Worm (Caenorhabditis elegans) whole organism, L1 larva: ENCODE results near the gene Y39A1A.2.

ENCODE experiments used
- C04F5.9 ChIP-seq: sonication (generic microtip); optimal IDR thresholded peaks from 2 replicates; lab custom pipeline; 2016; ENCODE audit warnings: missing genetic modification characterization, missing compliant biosample characterization
- C16A3.4 ChIP-seq: fragments of 150-350 bp; optimal IDR thresholded peaks from 2 replicates; lab custom pipeline; 2014; ENCODE audit warnings: missing biosample characterization, missing genetic modification characterization
- C34B4.2 ChIP-seq: sonication (generic microtip); optimal IDR thresholded peaks from 2 replicates; lab custom pipeline; 2017; ENCODE audit warnings: mild to moderate bottlenecking, missing genetic modification characterization, missing compliant biosample characterization
- aha-1 ChIP-seq: fragments of 150-350 bp; optimal IDR thresholded peaks from 2 replicates; lab custom pipeline; 2014; ENCODE audit warnings: missing biosample characterization, missing genetic modification characterization
- alr-1 ChIP-seq: fragments of 200-800 bp; sonication (Bioruptor generic); optimal IDR thresholded peaks from 2 replicates; lab custom pipeline; 2018; ENCODE audit warnings: borderline replicate concordance, mild to moderate bottlenecking, missing genetic modification characterization, missing compliant biosample characterization
- ama-1 ChIP-seq: fragments of 150-350 bp; optimal IDR thresholded peaks from 2 replicates; lab custom pipeline; 2014
- blmp-1 ChIP-seq: fragments of 150-350 bp; optimal IDR thresholded peaks from 2 replicates; lab custom pipeline; 2014; ENCODE audit warnings: missing biosample characterization, missing genetic modification characterization
- ceh-63 ChIP-seq: fragments of 200-800 bp; sonication (Bioruptor generic); optimal IDR thresholded peaks from 2 replicates; lab custom pipeline; 2018; ENCODE audit warnings: mild to moderate bottlenecking, missing genetic modification characterization, missing compliant biosample characterization
- ceh-8 ChIP-seq: fragments of 200-800 bp; sonication (Bioruptor generic); optimal IDR thresholded peaks from 2 replicates; lab custom pipeline; 2018; ENCODE audit warnings: mild to moderate bottlenecking, missing genetic modification characterization, moderate library complexity, missing compliant biosample characterization
- ceh-88 ChIP-seq: fragments of 200-800 bp; sonication (Bioruptor generic); IDR thresholded peaks from 2 replicates; pipeline ENCODE4 v1.3.6; 2022; ENCODE audit warnings: missing genetic modification characterization, missing compliant biosample characterization
- ceh-90 ChIP-seq: sonication (generic microtip); optimal IDR thresholded peaks from 2 replicates; lab custom pipeline; 2016; ENCODE audit warnings: missing genetic modification characterization, missing compliant biosample characterization
- dpl-1 ChIP-seq, 3 experiments: fragments of 150-350 bp in 2 of 3; sonication (generic microtip) in 1 of 3; optimal IDR thresholded peaks; 2 replicates each; lab custom pipeline; 2014 to 2017; ENCODE audit warnings: missing biosample characterization in 3 of 3, missing genetic modification characterization in 3 of 3, missing genetic modification reagents in 3 of 3
- dsc-1 ChIP-seq: sonication (generic microtip); optimal IDR thresholded peaks from 2 replicates; lab custom pipeline; 2016; ENCODE audit warnings: mild to moderate bottlenecking, missing genetic modification characterization, missing compliant biosample characterization
- efl-1 ChIP-seq, 4 experiments: fragments of 150-350 bp; optimal IDR thresholded peaks in 3 of 4; peaks in 1 of 4; 1 replicate in 1 of 4; 2 replicates in 3 of 4; lab custom pipeline; 2014; ENCODE audit warnings: missing biosample characterization in 2 of 4, missing genetic modification characterization in 2 of 4, missing genetic modification reagents in 2 of 4
- efl-3 ChIP-seq: fragments of 200-800 bp; sonication (Bioruptor generic); optimal IDR thresholded peaks from 2 replicates; lab custom pipeline; 2018; ENCODE audit warnings: mild to moderate bottlenecking, missing genetic modification characterization, missing compliant biosample characterization
- egl-13 ChIP-seq: sonication (generic microtip); optimal IDR thresholded peaks from 2 replicates; lab custom pipeline; 2016; ENCODE audit warnings: missing genotype, missing genetic modification reagents, missing genetic modification characterization, missing compliant biosample characterization
- elt-2 ChIP-seq: sonication (generic microtip); optimal IDR thresholded peaks from 2 replicates; lab custom pipeline; 2016; ENCODE audit warnings: missing genetic modification characterization, mild to moderate bottlenecking, inconsistent platforms, missing compliant biosample characterization, missing genetic modification reagents
- elt-3 ChIP-seq, 6 experiments: fragments of 150-350 bp in 1 of 6; sonication (generic microtip); optimal IDR thresholded peaks; 2 replicates each; lab custom pipeline; 2017 to 2018; ENCODE audit warnings: missing biosample characterization in 6 of 6, missing genetic modification characterization in 6 of 6, inconsistent platforms in 1 of 6
- ets-5 ChIP-seq: fragments of 200-800 bp; sonication (Bioruptor generic); IDR thresholded peaks from 2 replicates; pipeline ENCODE4 v1.3.6; 2022; ENCODE audit warnings: missing genetic modification characterization, missing compliant biosample characterization
- lin-13 ChIP-seq: fragments of 150-350 bp; optimal IDR thresholded peaks from 2 replicates; lab custom pipeline; 2014; ENCODE audit warnings: missing biosample characterization, missing genetic modification reagents, missing genetic modification characterization
- lin-15B ChIP-seq: fragments of 150-350 bp; sonication (generic microtip); optimal IDR thresholded peaks from 3 replicates; lab custom pipeline; 2014; ENCODE audit warnings: missing biosample characterization, missing genetic modification characterization
- lin-35 ChIP-seq, 2 experiments: fragments of 150-350 bp; optimal IDR thresholded peaks; 2 replicates each; lab custom pipeline; 2014; ENCODE audit warnings: missing biosample characterization in 2 of 2, missing genetic modification characterization in 2 of 2, missing genetic modification reagents in 2 of 2
- lir-3 ChIP-seq: sonication (generic microtip); optimal IDR thresholded peaks from 2 replicates; lab custom pipeline; 2016; ENCODE audit warnings: mild to moderate bottlenecking, missing genetic modification characterization, moderate library complexity, missing compliant biosample characterization; ENCODE audit not compliant: poor library complexity
- mab-9 ChIP-seq: fragments of 200-800 bp; sonication (Bioruptor generic); IDR thresholded peaks from 2 replicates; pipeline ENCODE4 v1.3.6; 2022; ENCODE audit warnings: missing genetic modification reagents, missing genetic modification characterization, missing compliant biosample characterization
- mdl-1 ChIP-seq, 2 experiments: fragments of 150-350 bp; optimal IDR thresholded peaks; 2 replicates each; lab custom pipeline; 2014 to 2017; ENCODE audit warnings: missing biosample characterization in 2 of 2, missing genetic modification characterization in 2 of 2, inconsistent platforms in 1 of 2
- nhr-11 ChIP-seq: fragments of 150-350 bp; optimal IDR thresholded peaks from 2 replicates; lab custom pipeline; 2014; ENCODE audit warnings: missing biosample characterization, missing genetic modification characterization
- nhr-12 ChIP-seq: sonication (generic microtip); optimal IDR thresholded peaks from 2 replicates; lab custom pipeline; 2017; ENCODE audit warnings: missing biosample characterization, missing genetic modification characterization
- nhr-19 ChIP-seq: fragments of 200-800 bp; sonication (Bioruptor generic); conservative IDR thresholded peaks from 2 replicates; pipeline ENCODE4 v1.3.6; 2022; ENCODE audit warnings: missing genetic modification characterization, missing compliant biosample characterization
- nhr-20 ChIP-seq: sonication (generic microtip); optimal IDR thresholded peaks from 2 replicates; lab custom pipeline; 2016; ENCODE audit warnings: mild to moderate bottlenecking, missing genetic modification characterization, missing compliant biosample characterization
- nhr-47 ChIP-seq: sonication (generic microtip); optimal IDR thresholded peaks from 2 replicates; lab custom pipeline; 2016; ENCODE audit warnings: mild to moderate bottlenecking, missing genetic modification characterization, moderate library complexity, missing compliant biosample characterization
- nhr-71 ChIP-seq: sonication (generic microtip); optimal IDR thresholded peaks from 2 replicates; lab custom pipeline; 2016; ENCODE audit warnings: mild to moderate bottlenecking, missing genetic modification characterization, moderate library complexity, missing compliant biosample characterization
- nhr-84 ChIP-seq: sonication (generic microtip); optimal IDR thresholded peaks from 2 replicates; lab custom pipeline; 2017; ENCODE audit warnings: missing biosample characterization, missing genetic modification characterization
- nhr-85 ChIP-seq: sonication (generic microtip); peaks from one replicate; lab custom pipeline; 2016; ENCODE audit warnings: missing genetic modification characterization, inconsistent platforms, missing compliant biosample characterization
- pag-3 ChIP-seq: sonication (generic microtip); optimal IDR thresholded peaks from 2 replicates; lab custom pipeline; 2017; ENCODE audit warnings: missing genetic modification characterization, mild to moderate bottlenecking, missing compliant biosample characterization, antibody characterized with exemption, borderline replicate concordance; ENCODE audit not compliant: insufficient read depth
- pax-3 ChIP-seq: fragments of 200-800 bp; sonication (Bioruptor generic); optimal IDR thresholded peaks from 2 replicates; lab custom pipeline; 2018; ENCODE audit warnings: mild to moderate bottlenecking, missing genetic modification characterization, moderate library complexity, missing compliant biosample characterization
- pqm-1 ChIP-seq: sonication (generic microtip); optimal IDR thresholded peaks from 3 replicates; lab custom pipeline; 2017; ENCODE audit warnings: missing biosample characterization, missing genetic modification characterization
- skn-1 ChIP-seq: fragments of 150-350 bp; optimal IDR thresholded peaks from 2 replicates; lab custom pipeline; 2014; ENCODE audit warnings: missing biosample characterization, missing genetic modification characterization
- snpc-4 ChIP-seq: fragments of 150-350 bp; optimal IDR thresholded peaks from 2 replicates; lab custom pipeline; 2014; ENCODE audit warnings: missing biosample characterization, missing genetic modification characterization
- snu-23 ChIP-seq: sonication (generic microtip); optimal IDR thresholded peaks from 2 replicates; lab custom pipeline; 2016; ENCODE audit warnings: missing genetic modification characterization, missing compliant biosample characterization
- sox-4 ChIP-seq: sonication (generic microtip); optimal IDR thresholded peaks from 2 replicates; lab custom pipeline; 2016; ENCODE audit warnings: missing genetic modification characterization, missing compliant biosample characterization
- sup-37 ChIP-seq: fragments of 200-800 bp; sonication (Bioruptor generic); optimal IDR thresholded peaks from 2 replicates; lab custom pipeline; 2018; ENCODE audit warnings: mild to moderate bottlenecking, missing genetic modification characterization, missing compliant biosample characterization
- tbx-2 ChIP-seq: sonication (generic microtip); optimal IDR thresholded peaks from 2 replicates; lab custom pipeline; 2016; ENCODE audit warnings: missing genetic modification characterization, missing compliant biosample characterization
- tlp-1 ChIP-seq: fragments of 150-350 bp; optimal IDR thresholded peaks from 2 replicates; lab custom pipeline; 2014; ENCODE audit warnings: missing biosample characterization, missing genetic modification characterization
- unc-130 ChIP-seq: fragments of 150-350 bp; optimal IDR thresholded peaks from 2 replicates; lab custom pipeline; 2017; ENCODE audit warnings: missing biosample characterization, missing genetic modification characterization, inconsistent platforms
- unc-30 ChIP-seq: sonication (generic microtip); optimal IDR thresholded peaks from 2 replicates; lab custom pipeline; 2017; ENCODE audit warnings: missing biosample characterization, missing genetic modification characterization
- unc-62 ChIP-seq: fragments of 150-350 bp; optimal IDR thresholded peaks from 2 replicates; lab custom pipeline; 2014; ENCODE audit warnings: missing biosample characterization, missing genetic modification reagents, missing genetic modification characterization
- unc-98 ChIP-seq: fragments of 200-800 bp; sonication (Bioruptor generic); IDR thresholded peaks from 2 replicates; pipeline ENCODE4 v1.3.6; 2022; ENCODE audit warnings: missing genetic modification characterization, missing compliant biosample characterization
- vab-15 ChIP-seq: sonication (generic microtip); optimal IDR thresholded peaks from 2 replicates; lab custom pipeline; 2017; ENCODE audit warnings: missing genotype, mild to moderate bottlenecking, missing genetic modification characterization, missing compliant biosample characterization
- xbp-1 ChIP-seq: sonication (generic microtip); optimal IDR thresholded peaks from 2 replicates; lab custom pipeline; 2016; ENCODE audit warnings: missing genetic modification characterization, missing compliant biosample characterization
- ztf-4 ChIP-seq: fragments of 150-350 bp; optimal IDR thresholded peaks from 2 replicates; lab custom pipeline; 2014; ENCODE audit warnings: missing biosample characterization, missing genetic modification characterization

Y39A1A.2 gene

ce11 chrIII:10624564-10624963 is 21.2 kb upstream of the Y39A1A.2 start (continued):
- peak; percentile 21 for TF ChIP-seq xbp-1 (tag; lab: Kevin White, UChicago)
- peak; percentile 15 for TF ChIP-seq dsc-1 (tag; lab: Kevin White, UChicago)
- no peak for TF ChIP-seq elt-3 (tag; optimal IDR thresholded peaks at IDR 0.05; lab: Kevin White, UChicago)
- peak; percentile 23 for TF ChIP-seq unc-130 (tag; lab: Kevin White, UChicago)
- TF ChIP-seq elt-2 (tag; lab: Kevin White, UChicago) = no peak
- TF ChIP-seq ceh-8 (GFP tag; lab: Kevin White, UChicago) = no peak
- TF ChIP-seq lin-13 = no peak
- no peak for TF ChIP-seq aha-1 (tag; lab: Kevin White, UChicago)
- no peak for TF ChIP-seq mab-9
- TF ChIP-seq skn-1 (tag; lab: Kevin White, UChicago) = no peak
- peak; percentile 1 to 39 for TF ChIP-seq efl-1 (optimal IDR thresholded peaks at IDR 0.05; lab: Kevin White, UChicago)
- peak; percentile 32 to 95 for TF ChIP-seq efl-1 (GFP tag; optimal IDR thresholded peaks at IDR 0.05 in 1 of 2; lab: Kevin White, UChicago)
- TF ChIP-seq dpl-1 (GFP tag; optimal IDR thresholded peaks at IDR 0.05; lab: Kevin White, UChicago) = peak; percentile 26 to 42 (median 35)
- TF ChIP-seq blmp-1 (tag; lab: Kevin White, UChicago) = no peak
- no peak for TF ChIP-seq C34B4.2
- no peak for TF ChIP-seq sup-37
- TF ChIP-seq snpc-4 (tag; lab: Kevin White, UChicago) = no peak
- TF ChIP-seq lir-3 (tag; lab: Kevin White, UChicago) = peak; percentile 21
- TF ChIP-seq nhr-84 (tag; lab: Kevin White, UChicago) = no peak
- TF ChIP-seq mdl-1 (tag; optimal IDR thresholded peaks at IDR 0.05; lab: Kevin White, UChicago) = peak in 1 of 2 experiments; percentile 36
- TF ChIP-seq egl-13 = no peak
- TF ChIP-seq nhr-20 (tag; lab: Kevin White, UChicago) = peak; percentile 2
- no peak for TF ChIP-seq ets-5 (GFP tag; lab: Robert Waterston, UW)
- TF ChIP-seq vab-15 (tag; lab: Kevin White, UChicago) = no peak
- no peak for TF ChIP-seq alr-1 (tag; lab: Kevin White, UChicago)
- no peak for TF ChIP-seq pag-3 (tag; lab: Kevin White, UChicago)
- no peak for TF ChIP-seq pax-3 (tag; lab: Kevin White, UChicago)
- no peak for TF ChIP-seq ama-1 (lab: Kevin White, UChicago)
- peak; percentile 79 for TF ChIP-seq nhr-85 (tag; lab: Kevin White, UChicago)
- TF ChIP-seq nhr-11 = no peak

ce11 chrIII:10621208-10621607 is 17.8 kb upstream of the Y39A1A.2 start, which contains the start of the genes lron-10 and hpr-9:
lron-10 (minus strand) TSS chrIII:10621369.
hpr-9 (plus strand) TSS chrIII:10621551.
- TF ChIP-seq nhr-85 (tag; lab: Kevin White, UChicago) (peak; percentile 98), nhr-47 (tag; lab: Kevin White, UChicago) (peak; percentile 94), lin-13 (peak; percentile 77), unc-30 (tag; lab: Kevin White, UChicago) (no peak), mab-9 (peak; percentile 90), alr-1 (tag; lab: Kevin White, UChicago) (no peak), C16A3.4 (tag; lab: Kevin White, UChicago) (peak; percentile 70), snu-23 (GFP tag; lab: Kevin White, UChicago) (peak; percentile 94), unc-62 (GFP tag; lab: Kevin White, UChicago) (no peak), ceh-63 (GFP tag; lab: Kevin White, UChicago) (no peak), nhr-71 (tag; lab: Kevin White, UChicago) (peak; percentile 95), C04F5.9 (peak; percentile 93), sox-4 (tag; lab: Kevin White, UChicago) (peak; percentile 94), lin-35 (GFP tag; optimal IDR thresholded peaks at IDR 0.05; lab: Kevin White, UChicago) (peak; percentile 78 to 90), ztf-4 (peak; percentile 42), vab-15 (tag; lab: Kevin White, UChicago) (peak; percentile 50), pag-3 (tag; lab: Kevin White, UChicago) (no peak), efl-1 (optimal IDR thresholded peaks at IDR 0.05; lab: Kevin White, UChicago) (peak; percentile 74 to 84), efl-1 (GFP tag; optimal IDR thresholded peaks at IDR 0.05 in 1 of 2; lab: Kevin White, UChicago) (peak; percentile 85 to 98), unc-98 (GFP tag; lab: Robert Waterston, UW) (peak; percentile 71), ceh-90 (tag; lab: Kevin White, UChicago) (peak; percentile 93), tlp-1 (tag; lab: Kevin White, UChicago) (no peak), pqm-1 (tag; lab: Kevin White, UChicago) (no peak), skn-1 (tag; lab: Kevin White, UChicago) (peak; percentile 80), ets-5 (GFP tag; lab: Robert Waterston, UW) (no peak), sup-37 (peak; percentile 47), nhr-19 (GFP tag; lab: Robert Waterston, UW) (peak; percentile 87), nhr-12 (tag; lab: Kevin White, UChicago) (no peak), tbx-2 (tag; lab: Kevin White, UChicago) (peak; percentile 93), lin-15B (peak; percentile 27), efl-3 (peak; percentile 77), ceh-88 (GFP tag; lab: Robert Waterston, UW) (peak; percentile 61; the same call in 1 of the 2 replicates)
